Worm (Caenorhabditis elegans): Measurements from ENCODE around the gene bli-1.

- TF ChIP-seq elt-3 (tag; optimal IDR thresholded peaks at IDR 0.05) (no peak), lin-35 (GFP tag; optimal IDR thresholded peaks at IDR 0.05) (no peak), sox-4 (tag; optimal IDR thresholded peaks at IDR 0.05) (no peak), lin-39 (tag; optimal IDR thresholded peaks at IDR 0.05) (no peak), nhr-84 (tag; optimal IDR thresholded peaks at IDR 0.05) (no peak), zip-4 (GFP tag; optimal IDR thresholded peaks at IDR 0.05) (no peak), pag-3 (tag; optimal IDR thresholded peaks at IDR 0.05; ENCODE audit: borderline replicate concordance, insufficient read depth) (no peak)
Observed at ce11 chrII:10703594-10704384, 5.0 kb upstream of the bli-1 start, which contains the start of gene col-79.

All from whole organism, L1 larva.